Fruit fly (Drosophila melanogaster) whole organism, embryonic: Measurements from ENCODE around the gene dah.

Experiments used
- Atf-2 ChIP-seq: fragments of 200-800 bp; sonication (Bioruptor generic); optimal IDR thresholded peaks from 2 replicates; lab custom pipeline; 2016; ENCODE audit warnings: missing biosample characterization, missing genetic modification characterization
- CG10209 ChIP-seq: fragments of 200-800 bp; sonication (Bioruptor generic); optimal IDR thresholded peaks from 3 replicates; lab custom pipeline; 2017; ENCODE audit warnings: missing biosample characterization, mild to moderate bottlenecking, missing genetic modification characterization, missing genetic modification reagents
- CG10979 ChIP-seq: fragments of 200-800 bp; sonication (Bioruptor generic); optimal IDR thresholded peaks from 2 replicates; lab custom pipeline; 2018; ENCODE audit warnings: missing biosample characterization, mild to moderate bottlenecking, missing genetic modification characterization, moderate library complexity
- CG11504 ChIP-seq: fragments of 200-800 bp; sonication (Bioruptor generic); optimal IDR thresholded peaks from 3 replicates; lab custom pipeline; 2019; ENCODE audit warnings: missing biosample characterization, mild to moderate bottlenecking, missing genetic modification characterization, moderate library complexity
- CG12071 ChIP-seq: fragments of 200-800 bp; sonication (Bioruptor generic); optimal IDR thresholded peaks from 3 replicates; lab custom pipeline; 2018; ENCODE audit warnings: missing biosample characterization, mild to moderate bottlenecking, missing genetic modification characterization
- CG12219 ChIP-seq: fragments of 200-800 bp; sonication (Bioruptor generic); optimal IDR thresholded peaks from 3 replicates; lab custom pipeline; 2018; ENCODE audit warnings: missing biosample characterization, mild to moderate bottlenecking, missing genetic modification characterization
- CG13123 ChIP-seq: fragments of 200-800 bp; sonication (Bioruptor generic); optimal IDR thresholded peaks from 2 replicates; lab custom pipeline; 2016; ENCODE audit warnings: missing biosample characterization, missing genetic modification characterization
- CG15514 ChIP-seq: fragments of 200-800 bp; sonication (Bioruptor generic); optimal IDR thresholded peaks from 3 replicates; lab custom pipeline; 2017; ENCODE audit warnings: missing biosample characterization, missing genetic modification characterization, mild to moderate bottlenecking, moderate library complexity, missing genetic modification reagents
- CG15696 ChIP-seq: fragments of 200-800 bp; sonication (Bioruptor generic); optimal IDR thresholded peaks from 2 replicates; lab custom pipeline; 2019; ENCODE audit warnings: missing biosample characterization, mild to moderate bottlenecking, missing genetic modification characterization, moderate library complexity
- CG17385 ChIP-seq: fragments of 200-800 bp; sonication (Bioruptor generic); optimal IDR thresholded peaks from 3 replicates; lab custom pipeline; 2018; ENCODE audit warnings: missing biosample characterization, mild to moderate bottlenecking, missing genetic modification characterization
- CG18619 ChIP-seq: fragments of 200-800 bp; sonication (Bioruptor generic); optimal IDR thresholded peaks from 3 replicates; lab custom pipeline; 2017; ENCODE audit warnings: missing biosample characterization, mild to moderate bottlenecking, missing genetic modification characterization
- CG31365 ChIP-seq: fragments of 200-800 bp; sonication (Bioruptor generic); optimal IDR thresholded peaks from 2 replicates; lab custom pipeline; 2018; ENCODE audit warnings: missing biosample characterization, mild to moderate bottlenecking, missing genetic modification characterization
- CG31441 ChIP-seq: fragments of 200-800 bp; sonication (Bioruptor generic); IDR thresholded peaks from 2 replicates; pipeline ENCODE4 v1.3.6; 2022; ENCODE audit warnings: missing biosample characterization, missing genetic modification characterization
- CG3163 ChIP-seq: fragments of 200-800 bp; sonication (Bioruptor generic); optimal IDR thresholded peaks from 3 replicates; lab custom pipeline; 2016; ENCODE audit warnings: missing biosample characterization, missing genetic modification characterization
- CG32532 ChIP-seq: fragments of 200-800 bp; sonication (Bioruptor generic); IDR thresholded peaks from 2 replicates; pipeline ENCODE4 v1.3.6; 2022; ENCODE audit warnings: missing biosample characterization, missing genetic modification characterization
- CG4424 ChIP-seq: fragments of 200-800 bp; sonication (Bioruptor generic); optimal IDR thresholded peaks from 3 replicates; lab custom pipeline; 2016; ENCODE audit warnings: missing biosample characterization, missing genetic modification characterization
- CG6654 ChIP-seq: fragments of 200-800 bp; sonication (Bioruptor generic); optimal IDR thresholded peaks from 2 replicates; lab custom pipeline; 2017; ENCODE audit warnings: missing biosample characterization, mild to moderate bottlenecking, missing genetic modification characterization
- CG6683 ChIP-seq: fragments of 200-800 bp; sonication (Bioruptor generic); optimal IDR thresholded peaks from 2 replicates; lab custom pipeline; 2017; ENCODE audit warnings: missing biosample characterization, mild to moderate bottlenecking, missing genetic modification characterization, missing genetic modification reagents
- CG9932 ChIP-seq: fragments of 200-800 bp; sonication (Bioruptor generic); IDR thresholded peaks from 2 replicates; pipeline ENCODE4 v1.3.6; 2022; ENCODE audit warnings: missing biosample characterization, missing genetic modification characterization
- Chrac-16 ChIP-seq: fragments of 200-800 bp; sonication (Bioruptor generic); optimal IDR thresholded peaks from 3 replicates; lab custom pipeline; 2016; ENCODE audit warnings: missing biosample characterization, missing genetic modification characterization
- D19B ChIP-seq: fragments of 200-800 bp; sonication (Bioruptor generic); optimal IDR thresholded peaks from 2 replicates; lab custom pipeline; 2017; ENCODE audit warnings: missing biosample characterization, mild to moderate bottlenecking, missing genetic modification characterization
- E2f2 ChIP-seq: fragments of 200-800 bp; sonication (Bioruptor generic); IDR thresholded peaks from 2 replicates; pipeline ENCODE4 v1.3.6; 2022; ENCODE audit warnings: missing biosample characterization, missing genetic modification characterization
- Fer1 ChIP-seq: fragments of 200-800 bp; sonication (Bioruptor generic); optimal IDR thresholded peaks from 2 replicates; lab custom pipeline; 2017; ENCODE audit warnings: missing biosample characterization, mild to moderate bottlenecking, missing genetic modification characterization
- Fer2 ChIP-seq: fragments of 200-800 bp; sonication (Bioruptor generic); optimal IDR thresholded peaks from 2 replicates; lab custom pipeline; 2018; ENCODE audit warnings: missing biosample characterization, mild to moderate bottlenecking, missing genetic modification characterization, moderate library complexity
- HHEX ChIP-seq: fragments of 200-800 bp; sonication (Bioruptor generic); optimal IDR thresholded peaks from 3 replicates; lab custom pipeline; 2017; ENCODE audit warnings: missing biosample characterization, mild to moderate bottlenecking, missing genetic modification characterization, missing genetic modification reagents
- MESR4 ChIP-seq: fragments of 200-800 bp; sonication (Bioruptor generic); optimal IDR thresholded peaks from 2 replicates; lab custom pipeline; 2018; ENCODE audit warnings: missing biosample characterization, mild to moderate bottlenecking, missing genetic modification characterization, moderate library complexity
- Mrtf ChIP-seq: fragments of 200-800 bp; sonication (Bioruptor generic); IDR thresholded peaks from 3 replicates; pipeline ENCODE4 v1.3.6; 2022; ENCODE audit warnings: missing biosample characterization, missing genetic modification characterization
- NfI ChIP-seq: fragments of 200-800 bp; sonication (Bioruptor generic); optimal IDR thresholded peaks from 3 replicates; lab custom pipeline; 2018; ENCODE audit warnings: missing biosample characterization, mild to moderate bottlenecking, missing genetic modification characterization, moderate library complexity
- Pdp1 ChIP-seq, 2 experiments: fragments of 200-800 bp; sonication (Bioruptor generic); optimal IDR thresholded peaks; 3 replicates each; lab custom pipeline; 2016; ENCODE audit warnings: missing biosample characterization in 2 of 2, missing genetic modification characterization in 2 of 2, mild to moderate bottlenecking in 1 of 2, moderate library complexity in 1 of 2
- al ChIP-seq: fragments of 200-800 bp; sonication (Bioruptor generic); IDR thresholded peaks from 2 replicates; pipeline ENCODE4 v1.3.6; 2022; ENCODE audit warnings: missing biosample characterization, missing genetic modification characterization
- ap ChIP-seq: fragments of 200-800 bp; sonication (Bioruptor generic); IDR thresholded peaks from 2 replicates; pipeline ENCODE4 v1.3.6; 2022; ENCODE audit warnings: missing biosample characterization, missing genetic modification characterization
- bab2 ChIP-seq: fragments of 200-800 bp; sonication (Bioruptor generic); optimal IDR thresholded peaks from 2 replicates; lab custom pipeline; 2016; ENCODE audit warnings: missing biosample characterization, missing genetic modification characterization
- croc ChIP-seq: fragments of 200-800 bp; sonication (Bioruptor generic); conservative IDR thresholded peaks from 3 replicates; pipeline ENCODE4 v1.3.6; 2022; ENCODE audit warnings: missing biosample characterization, missing genetic modification characterization
- dan ChIP-seq: fragments of 200-800 bp; sonication (Bioruptor generic); IDR thresholded peaks from 2 replicates; pipeline ENCODE4 v1.3.6; 2022; ENCODE audit warnings: missing biosample characterization, missing genetic modification characterization
- esg ChIP-seq: fragments of 200-800 bp; sonication (Bioruptor generic); conservative IDR thresholded peaks from 2 replicates; pipeline ENCODE4 v1.3.6; 2022; ENCODE audit warnings: missing biosample characterization, missing genetic modification characterization
- ewg ChIP-seq: fragments of 200-800 bp; sonication (Bioruptor generic); optimal IDR thresholded peaks from 3 replicates; lab custom pipeline; 2017; ENCODE audit warnings: mild to moderate bottlenecking, missing biosample characterization, missing genetic modification reagents, missing genetic modification characterization
- fd3F ChIP-seq: fragments of 200-800 bp; sonication (Bioruptor generic); optimal IDR thresholded peaks from 2 replicates; lab custom pipeline; 2018; ENCODE audit warnings: missing biosample characterization, mild to moderate bottlenecking, missing genetic modification characterization, moderate library complexity
- fd64A ChIP-seq: fragments of 200-800 bp; sonication (Bioruptor generic); optimal IDR thresholded peaks from 3 replicates; lab custom pipeline; 2018; ENCODE audit warnings: missing biosample characterization, mild to moderate bottlenecking, missing genetic modification characterization
- fd96Cb ChIP-seq: fragments of 200-800 bp; sonication (Bioruptor generic); optimal IDR thresholded peaks from 2 replicates; lab custom pipeline; 2018; ENCODE audit warnings: missing biosample characterization, mild to moderate bottlenecking, missing genetic modification characterization, moderate library complexity
- gsb-n ChIP-seq: fragments of 200-800 bp; sonication (Bioruptor generic); optimal IDR thresholded peaks from 3 replicates; lab custom pipeline; 2018; ENCODE audit warnings: missing biosample characterization, mild to moderate bottlenecking, missing genetic modification characterization
- jing ChIP-seq: fragments of 200-800 bp; sonication (Bioruptor generic); optimal IDR thresholded peaks from 2 replicates; lab custom pipeline; 2018; ENCODE audit warnings: missing biosample characterization, mild to moderate bottlenecking, missing genetic modification characterization
- klu ChIP-seq: fragments of 200-800 bp; sonication (Bioruptor generic); IDR thresholded peaks from 2 replicates; pipeline ENCODE4 v1.3.6; 2022; ENCODE audit warnings: missing biosample characterization, missing genetic modification characterization
- p53 ChIP-seq: fragments of 200-800 bp; sonication (Bioruptor generic); optimal IDR thresholded peaks from 2 replicates; lab custom pipeline; 2016; ENCODE audit warnings: missing biosample characterization, missing genetic modification characterization
- ro ChIP-seq: fragments of 200-800 bp; sonication (Bioruptor generic); IDR thresholded peaks from 2 replicates; pipeline ENCODE4 v1.3.6; 2022; ENCODE audit warnings: missing biosample characterization, missing genetic modification characterization
- sens-2 ChIP-seq: fragments of 200-800 bp; sonication (Bioruptor generic); IDR thresholded peaks from 2 replicates; pipeline ENCODE4 v1.3.6; 2022; ENCODE audit warnings: missing biosample characterization, missing genetic modification characterization
- sim ChIP-seq: fragments of 200-800 bp; sonication (Bioruptor generic); IDR thresholded peaks from 2 replicates; pipeline ENCODE4 v1.3.6; 2022; ENCODE audit warnings: missing biosample characterization, missing genetic modification characterization
- tio ChIP-seq: fragments of 200-800 bp; sonication (Bioruptor generic); optimal IDR thresholded peaks from 2 replicates; lab custom pipeline; 2017; ENCODE audit warnings: missing biosample characterization, missing genetic modification characterization, inconsistent platforms
- vvl ChIP-seq: fragments of 200-800 bp; sonication (Bioruptor generic); IDR thresholded peaks from 2 replicates; pipeline ENCODE4 v1.3.6; 2022; ENCODE audit warnings: missing biosample characterization, missing genetic modification characterization
- zen ChIP-seq: fragments of 200-800 bp; sonication (Bioruptor generic); optimal IDR thresholded peaks from 3 replicates; lab custom pipeline; 2018; ENCODE audit warnings: missing biosample characterization, mild to moderate bottlenecking, missing genetic modification characterization, moderate library complexity

The dah gene

dm6 chrX:15296969-15297816 is 30.9 kb upstream of the dah start, which contains the start of gene gce (continued):
- TF ChIP-seq D19B (peak; percentile 43), CG18619 (peak; percentile 67), jing (GFP tag; lab: Kevin White, UChicago) (no peak), CG15514 (GFP tag; lab: Kevin White, UChicago) (peak; percentile 8), sim (GFP tag; lab: Robert Waterston, UW) (no peak), CG32532 (GFP tag; lab: Robert Waterston, UW) (peak; percentile 36), CG6654 (GFP tag; lab: Kevin White, UChicago) (peak; percentile 22), CG6683 (peak; percentile 36), MESR4 (no peak), vvl (GFP tag; lab: Robert Waterston, UW) (peak; percentile 38), gsb-n (tag; lab: Kevin White, UChicago) (no peak), tio (GFP tag; lab: Kevin White, UChicago) (peak; percentile 52), CG31441 (GFP tag; lab: Robert Waterston, UW) (peak; percentile 71), Chrac-16 (peak; percentile 5), fd3F (GFP tag; lab: Kevin White, UChicago) (peak; percentile 15), fd64A (GFP tag; lab: Kevin White, UChicago) (no peak), Fer1 (GFP tag; lab: Kevin White, UChicago) (peak; percentile 38), E2f2 (GFP tag; lab: Robert Waterston, UW) (peak; percentile 13; the same call in 1 of the 2 replicates), CG12071 (no peak), CG9932 (GFP tag; lab: Robert Waterston, UW) (peak; percentile 53), Mrtf (GFP tag; lab: Robert Waterston, UW) (peak; percentile 5; the same call in 1 of the 3 replicates), zen (tag; lab: Kevin White, UChicago) (no peak), p53 (GFP tag; lab: Kevin White, UChicago) (no peak), CG10209 (GFP tag; lab: Kevin White, UChicago) (peak; percentile 52), CG15696 (tag; lab: Kevin White, UChicago) (no peak), CG31365 (tag; lab: Kevin White, UChicago) (no peak), bab2 (GFP tag; lab: Kevin White, UChicago) (no peak), ro (GFP tag; lab: Robert Waterston, UW) (no peak), ap (no peak), dan (GFP tag; lab: Robert Waterston, UW) (no peak), al (GFP tag; lab: Robert Waterston, UW) (0 out of 2 replicates have a peak, but pooled peaks have one; percentile 12), CG4424 (GFP tag; lab: Kevin White, UChicago) (peak; percentile 35), esg (no peak), croc (GFP tag; lab: Robert Waterston, UW) (no peak), Pdp1 (GFP tag; optimal IDR thresholded peaks at IDR 0.05; lab: Kevin White, UChicago) (peak in 1 of 2 experiments; percentile 52), CG17385 (peak; percentile 65), klu (no peak), sens-2 (GFP tag; lab: Robert Waterston, UW) (no peak), HHEX (GFP tag; lab: Kevin White, UChicago) (peak; percentile 41), CG11504 (tag; lab: Kevin White, UChicago) (peak; percentile 79), Atf-2 (GFP tag; lab: Kevin White, UChicago) (no peak), CG10979 (peak; percentile 20), Fer2 (tag; lab: Kevin White, UChicago) (peak; percentile 27), fd96Cb (tag; lab: Kevin White, UChicago) (peak; percentile 31), NfI (peak; percentile 49), ewg (GFP tag; lab: Kevin White, UChicago) (peak; percentile 43), CG3163 (GFP tag; lab: Kevin White, UChicago) (no peak), CG12219 (GFP tag; lab: Kevin White, UChicago) (no peak), CG13123 (GFP tag; lab: Kevin White, UChicago) (no peak)
